Worm (Caenorhabditis elegans) whole organism, L4 larva: Measurements from ENCODE around the gene agmo-1.

Source experiments
- F49E8.2 ChIP-seq: sonication (generic microtip); optimal IDR thresholded peaks from 2 replicates; lab custom pipeline; 2016; ENCODE audit warnings: missing compliant biosample characterization, mild to moderate bottlenecking, missing genetic modification characterization, borderline replicate concordance
- T26A8.4 ChIP-seq: fragments of 200-800 bp; sonication (Bioruptor generic); IDR thresholded peaks from 2 replicates; pipeline ENCODE4 v1.3.6; 2022; ENCODE audit warnings: missing genetic modification characterization, missing compliant biosample characterization
- Y5F2A.4 ChIP-seq: fragments of 200-800 bp; sonication (Bioruptor generic); optimal IDR thresholded peaks from 2 replicates; lab custom pipeline; 2018; ENCODE audit warnings: mild to moderate bottlenecking, missing genetic modification characterization, missing compliant biosample characterization
- ZK337.2 ChIP-seq: fragments of 200-800 bp; sonication (Bioruptor generic); IDR thresholded peaks from 2 replicates; pipeline ENCODE4 v1.3.6; 2022; ENCODE audit warnings: missing genetic modification reagents, missing genetic modification characterization, missing compliant biosample characterization
- aha-1 ChIP-seq: fragments of 150-350 bp; peaks from one replicate; lab custom pipeline; 2014; ENCODE audit warnings: missing biosample characterization, missing genetic modification characterization
- aly-2 ChIP-seq: sonication (generic microtip); optimal IDR thresholded peaks from 2 replicates; lab custom pipeline; 2018; ENCODE audit warnings: missing biosample characterization, missing genetic modification characterization
- ama-1 ChIP-seq: fragments of 150-350 bp; optimal IDR thresholded peaks from 2 replicates; lab custom pipeline; 2014; ENCODE audit warnings: inconsistent platforms, mixed read lengths
- arid-1 ChIP-seq: fragments of 200-800 bp; sonication (Bioruptor generic); conservative IDR thresholded peaks from 2 replicates; pipeline ENCODE4 v1.3.6; 2022; ENCODE audit warnings: missing genetic modification reagents, missing genetic modification characterization, missing compliant biosample characterization
- attf-4 ChIP-seq: sonication (generic microtip); optimal IDR thresholded peaks from 3 replicates; lab custom pipeline; 2017; ENCODE audit warnings: missing biosample characterization, missing genetic modification characterization
- ceh-32 ChIP-seq: sonication (generic microtip); optimal IDR thresholded peaks from 2 replicates; lab custom pipeline; 2016; ENCODE audit warnings: mild to moderate bottlenecking, missing genetic modification characterization, missing compliant biosample characterization; ENCODE audit not compliant: poor library complexity
- cey-2 ChIP-seq: sonication (generic microtip); optimal IDR thresholded peaks from 3 replicates; lab custom pipeline; 2017; ENCODE audit warnings: missing genetic modification characterization, mild to moderate bottlenecking, missing compliant biosample characterization, antibody characterized with exemption, borderline replicate concordance; ENCODE audit not compliant: insufficient read depth
- daf-16 ChIP-seq, 3 experiments: sonication (generic microtip); optimal IDR thresholded peaks; 2 replicates each; lab custom pipeline; 2016 to 2017; ENCODE audit warnings: missing genetic modification characterization in 3 of 3, missing genetic modification reagents in 3 of 3, mild to moderate bottlenecking in 2 of 3, missing compliant biosample characterization in 2 of 3, missing biosample characterization in 1 of 3, moderate library complexity in 1 of 3
- dmd-8 ChIP-seq: fragments of 200-800 bp; sonication (Bioruptor generic); IDR thresholded peaks from 2 replicates; pipeline ENCODE4 v1.3.6; 2022; ENCODE audit warnings: missing genetic modification characterization, missing compliant biosample characterization
- dpl-1 ChIP-seq: fragments of 150-350 bp; optimal IDR thresholded peaks from 2 replicates; lab custom pipeline; 2014; ENCODE audit warnings: missing biosample characterization, missing genetic modification reagents, missing genetic modification characterization
- dve-1 ChIP-seq: sonication (generic microtip); optimal IDR thresholded peaks from 2 replicates; lab custom pipeline; 2017; ENCODE audit warnings: antibody characterized with exemption, mild to moderate bottlenecking, missing genetic modification characterization, missing compliant biosample characterization; ENCODE audit not compliant: insufficient read depth
- fkh-10 ChIP-seq: fragments of 150-350 bp; optimal IDR thresholded peaks from 2 replicates; lab custom pipeline; 2014; ENCODE audit warnings: missing biosample characterization, missing genetic modification reagents, missing genetic modification characterization
- gei-8 ChIP-seq: fragments of 200-800 bp; sonication (Bioruptor generic); optimal IDR thresholded peaks from 2 replicates; lab custom pipeline; 2018; ENCODE audit warnings: mild to moderate bottlenecking, missing genetic modification characterization, missing compliant biosample characterization
- hif-1 ChIP-seq, 2 experiments: sonication (generic microtip); optimal IDR thresholded peaks; 2 replicates each; lab custom pipeline; 2016 to 2017; ENCODE audit warnings: missing compliant biosample characterization in 2 of 2, missing genetic modification characterization in 2 of 2, missing genetic modification reagents in 2 of 2, missing genotype in 2 of 2, mild to moderate bottlenecking in 1 of 2
- hlh-11 ChIP-seq: fragments of 200-800 bp; sonication (Bioruptor generic); optimal IDR thresholded peaks from 2 replicates; lab custom pipeline; 2018; ENCODE audit warnings: mild to moderate bottlenecking, missing genetic modification characterization, missing compliant biosample characterization
- lin-13 ChIP-seq: fragments of 150-350 bp; optimal IDR thresholded peaks from 2 replicates; lab custom pipeline; 2014; ENCODE audit warnings: missing biosample characterization, missing genetic modification reagents, missing genetic modification characterization
- lin-29 ChIP-seq: fragments of 200-800 bp; sonication (Bioruptor generic); IDR thresholded peaks from 2 replicates; pipeline ENCODE4 v1.3.6; 2022; ENCODE audit warnings: missing genetic modification reagents, missing genetic modification characterization, missing compliant biosample characterization
- lin-39 ChIP-seq: fragments of 150-350 bp; optimal IDR thresholded peaks from 2 replicates; lab custom pipeline; 2014; ENCODE audit warnings: missing biosample characterization, missing genetic modification reagents, missing genetic modification characterization
- lsy-2 ChIP-seq, 2 experiments: fragments of 150-350 bp in 1 of 2; sonication (generic microtip) in 1 of 2; optimal IDR thresholded peaks; 2 replicates each; lab custom pipeline; 2014 to 2017; ENCODE audit warnings: missing biosample characterization in 2 of 2, missing genetic modification characterization in 2 of 2
- mep-1 ChIP-seq: fragments of 150-350 bp; sonication (generic microtip); optimal IDR thresholded peaks from 3 replicates; lab custom pipeline; 2014; ENCODE audit warnings: missing biosample characterization, missing genetic modification characterization
- mes-2 ChIP-seq: sonication (generic microtip); optimal IDR thresholded peaks from 2 replicates; lab custom pipeline; 2016; ENCODE audit warnings: missing genotype, mild to moderate bottlenecking, missing genetic modification characterization, missing compliant biosample characterization; ENCODE audit not compliant: poor library complexity, severe bottlenecking
- nhr-102 ChIP-seq: sonication (generic microtip); optimal IDR thresholded peaks from 2 replicates; lab custom pipeline; 2016; ENCODE audit warnings: mild to moderate bottlenecking, missing genetic modification characterization, moderate library complexity, missing compliant biosample characterization
- nhr-237 ChIP-seq: sonication (generic microtip); optimal IDR thresholded peaks from 2 replicates; lab custom pipeline; 2017; ENCODE audit warnings: missing biosample characterization, missing genetic modification characterization
- nhr-28 ChIP-seq: fragments of 150-350 bp; optimal IDR thresholded peaks from 2 replicates; lab custom pipeline; 2014; ENCODE audit warnings: missing biosample characterization, missing genetic modification characterization
- nhr-6 ChIP-seq: fragments of 150-350 bp; optimal IDR thresholded peaks from 2 replicates; lab custom pipeline; 2014; ENCODE audit warnings: missing biosample characterization, missing genetic modification characterization
- nhr-76 ChIP-seq: fragments of 150-350 bp; optimal IDR thresholded peaks from 2 replicates; lab custom pipeline; 2014; ENCODE audit warnings: missing biosample characterization, missing genetic modification characterization
- sdz-12 ChIP-seq: fragments of 200-800 bp; sonication (Bioruptor generic); optimal IDR thresholded peaks from 2 replicates; lab custom pipeline; 2018; ENCODE audit warnings: mild to moderate bottlenecking, missing genetic modification characterization, missing compliant biosample characterization
- skn-1 ChIP-seq: fragments of 150-350 bp; optimal IDR thresholded peaks from 2 replicates; lab custom pipeline; 2014; ENCODE audit warnings: missing biosample characterization, missing genetic modification characterization
- snpc-4 ChIP-seq: fragments of 150-350 bp; optimal IDR thresholded peaks from 2 replicates; lab custom pipeline; 2014; ENCODE audit warnings: missing biosample characterization, missing genetic modification characterization
- spr-3 ChIP-seq: fragments of 200-800 bp; sonication (Bioruptor generic); optimal IDR thresholded peaks from 2 replicates; lab custom pipeline; 2018; ENCODE audit warnings: mild to moderate bottlenecking, missing genetic modification characterization, missing compliant biosample characterization
- unc-130 ChIP-seq: sonication (generic microtip); optimal IDR thresholded peaks from 2 replicates; lab custom pipeline; 2016; ENCODE audit warnings: missing genetic modification reagents, missing genetic modification characterization, missing compliant biosample characterization
- unc-39 ChIP-seq: sonication (generic microtip); optimal IDR thresholded peaks from 2 replicates; lab custom pipeline; 2017; ENCODE audit warnings: missing biosample characterization, missing genetic modification characterization
- unc-62 ChIP-seq, 3 experiments: fragments of 150-350 bp in 1 of 3; sonication (generic microtip); optimal IDR thresholded peaks in 2 of 3; peaks in 1 of 3; 1 replicate in 1 of 3; 2 replicates in 2 of 3; lab custom pipeline; 2014 to 2017; ENCODE audit warnings: missing biosample characterization in 3 of 3, missing genetic modification characterization in 3 of 3, missing genetic modification reagents in 3 of 3, missing genotype in 1 of 3
- zag-1 ChIP-seq: fragments of 150-350 bp; optimal IDR thresholded peaks from 2 replicates; lab custom pipeline; 2014; ENCODE audit warnings: missing biosample characterization, missing genetic modification characterization
- zip-2 ChIP-seq: fragments of 150-350 bp; optimal IDR thresholded peaks from 2 replicates; lab custom pipeline; 2014; ENCODE audit warnings: missing biosample characterization, missing genetic modification characterization

The agmo-1 gene

DNA sequence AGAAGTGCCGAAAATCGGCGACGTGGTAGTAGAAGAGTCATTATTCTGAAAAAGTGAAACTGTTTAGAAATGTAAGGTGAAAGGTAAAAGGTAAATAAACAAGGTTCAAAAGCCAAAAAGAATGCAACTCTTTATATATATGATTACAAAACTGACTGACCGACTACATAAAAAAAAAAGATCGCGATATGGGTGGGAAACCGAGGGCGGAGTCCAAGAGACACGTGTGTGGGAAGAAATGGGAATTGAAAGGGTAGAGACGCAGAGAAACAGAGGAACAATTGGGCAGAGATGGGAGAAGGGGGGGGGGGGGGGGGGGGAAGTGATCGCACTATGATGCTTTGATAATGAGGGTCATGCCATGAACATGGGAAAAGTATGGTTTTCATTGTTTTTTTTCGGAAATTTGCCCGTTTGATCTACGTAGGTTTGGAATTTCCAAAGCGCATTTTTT lies 40.6 kb upstream of the agmo-1 start, which contains the start of gene Y37D8A.4 (continued):
- TF ChIP-seq cey-2 (tag; lab: Kevin White, UChicago), result no peak
- TF ChIP-seq ama-1 (lab: Kevin White, UChicago), result no peak
- no peak for TF ChIP-seq lin-13 (GFP tag; lab: Kevin White, UChicago)
- TF ChIP-seq hif-1 (tag; optimal IDR thresholded peaks at IDR 0.05; lab: Kevin White, UChicago), result peak in 1 of 2 experiments; percentile 42
- no peak for TF ChIP-seq ceh-32 (tag; lab: Kevin White, UChicago)
- no peak for TF ChIP-seq aly-2
- TF ChIP-seq ZK337.2 (GFP tag; lab: Robert Waterston, UW), result no peak
- TF ChIP-seq hlh-11, result peak; percentile 91
- TF ChIP-seq aha-1 (tag; lab: Kevin White, UChicago), result no peak
- no peak for TF ChIP-seq T26A8.4
- no peak for TF ChIP-seq zip-2
- TF ChIP-seq arid-1, result no peak
- TF ChIP-seq lsy-2 (tag; optimal IDR thresholded peaks at IDR 0.05; lab: Kevin White, UChicago), result peak in 1 of 2 experiments; percentile 32
- TF ChIP-seq sdz-12 (GFP tag; lab: Kevin White, UChicago), result no peak
- TF ChIP-seq lin-39 (tag; lab: Kevin White, UChicago), result no peak
- no peak for TF ChIP-seq zag-1 (tag; lab: Kevin White, UChicago)
- peak; percentile 47 for TF ChIP-seq mep-1 (tag; lab: Kevin White, UChicago)
- no peak for TF ChIP-seq fkh-10 (GFP tag; lab: Kevin White, UChicago)
- TF ChIP-seq unc-39 (tag; lab: Kevin White, UChicago), result no peak
- TF ChIP-seq attf-4 (tag; lab: Kevin White, UChicago), result no peak
- TF ChIP-seq nhr-76 (tag; lab: Kevin White, UChicago), result no peak

DNA sequence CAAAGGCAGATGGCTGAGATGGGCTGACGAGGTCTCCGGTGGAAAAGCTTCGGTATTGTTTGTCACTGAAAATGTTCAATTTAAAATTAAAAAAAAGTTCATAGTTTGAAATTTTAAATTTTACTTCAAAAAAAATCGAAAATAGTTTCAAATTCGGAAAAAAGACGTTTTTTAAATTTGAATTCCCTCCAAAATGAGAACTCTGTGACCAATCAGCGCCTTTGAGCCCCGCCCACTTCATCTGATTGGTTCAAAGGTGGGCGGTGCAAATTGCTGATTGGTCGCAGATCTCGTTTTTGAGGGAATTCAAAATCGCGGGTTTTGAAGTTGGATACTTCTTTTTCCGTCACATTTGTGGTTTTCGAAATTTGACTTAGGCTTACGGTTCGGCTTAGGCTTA lies 39.9 kb upstream of the agmo-1 start:
- no peak for TF ChIP-seq lin-29 (GFP tag; lab: Robert Waterston, UW)
- peak; percentile 7 for TF ChIP-seq mes-2 (tag; lab: Kevin White, UChicago)

ce11 chrIII:12836742-12837285 lies 38.4 kb upstream of the agmo-1 start:
- TF ChIP-seq skn-1 (tag; lab: Kevin White, UChicago), result no peak
- TF ChIP-seq F49E8.2 (tag; lab: Kevin White, UChicago), result no peak
- TF ChIP-seq dve-1, result no peak
- TF ChIP-seq nhr-102, result no peak
- TF ChIP-seq nhr-28 (tag; lab: Kevin White, UChicago), result no peak
- no peak for TF ChIP-seq nhr-6 (tag; lab: Kevin White, UChicago)
- no peak for TF ChIP-seq hlh-11
- TF ChIP-seq gei-8 (GFP tag; lab: Kevin White, UChicago), result no peak
- TF ChIP-seq nhr-237 (tag; lab: Kevin White, UChicago), result no peak
- no peak for TF ChIP-seq aha-1 (tag; lab: Kevin White, UChicago)
- TF ChIP-seq dmd-8, result no peak
- TF ChIP-seq Y5F2A.4, result no peak
- no peak for TF ChIP-seq daf-16 (GFP tag; optimal IDR thresholded peaks at IDR 0.05; lab: Kevin White, UChicago)
- TF ChIP-seq daf-16 (tag; optimal IDR thresholded peaks at IDR 0.05; lab: Kevin White, UChicago), result no peak
- no peak for TF ChIP-seq dpl-1
- TF ChIP-seq unc-62 (GFP tag; optimal IDR thresholded peaks at IDR 0.05 in 1 of 2; lab: Kevin White, UChicago), result no peak
- TF ChIP-seq unc-62 (tag; optimal IDR thresholded peaks at IDR 0.05; lab: Kevin White, UChicago), result no peak
- TF ChIP-seq spr-3 (GFP tag; lab: Kevin White, UChicago), result no peak
- TF ChIP-seq zip-2, result no peak
- no peak for TF ChIP-seq snpc-4
- no peak for TF ChIP-seq unc-130 (GFP tag; lab: Kevin White, UChicago)
- no peak for TF ChIP-seq unc-39 (tag; lab: Kevin White, UChicago)
- TF ChIP-seq, all 104 proteins: peak for 0
